Fruit fly (Drosophila melanogaster) whole organism, embryonic: ENCODE measurements around the gene CG12112.

Experiments
- CG10543 ChIP-seq: fragments of 200-800 bp; sonication (Bioruptor generic); optimal IDR thresholded peaks from 3 replicates; lab custom pipeline; 2017; ENCODE audit warnings: missing biosample characterization, mild to moderate bottlenecking, missing genetic modification characterization, moderate library complexity
- CG11247 ChIP-seq: fragments of 200-800 bp; sonication (Bioruptor generic); IDR thresholded peaks from 2 replicates; pipeline ENCODE4 v1.3.6; 2022; ENCODE audit warnings: missing biosample characterization, missing genetic modification characterization
- CG12769 ChIP-seq: fragments of 200-800 bp; sonication (Bioruptor generic); optimal IDR thresholded peaks from 2 replicates; lab custom pipeline; 2019; ENCODE audit warnings: missing biosample characterization, mild to moderate bottlenecking, missing genetic modification characterization, moderate library complexity
- CG13123 ChIP-seq: fragments of 200-800 bp; sonication (Bioruptor generic); optimal IDR thresholded peaks from 2 replicates; lab custom pipeline; 2016; ENCODE audit warnings: missing biosample characterization, missing genetic modification characterization
- CG13287 ChIP-seq: fragments of 200-800 bp; sonication (Bioruptor generic); IDR thresholded peaks from 2 replicates; pipeline ENCODE4 v1.3.6; 2022; ENCODE audit warnings: missing biosample characterization, missing genetic modification characterization; ENCODE audit not compliant: partially characterized antibody
- CG14667 ChIP-seq: fragments of 200-800 bp; sonication (Bioruptor generic); IDR thresholded peaks from 2 replicates; pipeline ENCODE4 v1.3.6; 2022; ENCODE audit warnings: missing biosample characterization, missing genetic modification characterization
- CG1792 ChIP-seq: fragments of 200-800 bp; sonication (Bioruptor generic); optimal IDR thresholded peaks from 2 replicates; lab custom pipeline; 2016; ENCODE audit warnings: missing biosample characterization, missing genetic modification characterization
- CG2116 ChIP-seq: fragments of 200-800 bp; sonication (Bioruptor generic); optimal IDR thresholded peaks from 3 replicates; lab custom pipeline; 2018; ENCODE audit warnings: missing biosample characterization, mild to moderate bottlenecking, missing genetic modification characterization
- CG3065 ChIP-seq: fragments of 200-800 bp; sonication (Bioruptor generic); optimal IDR thresholded peaks from 2 replicates; lab custom pipeline; 2016; ENCODE audit warnings: missing biosample characterization, missing genetic modification characterization
- CG31388 ChIP-seq: fragments of 200-800 bp; sonication (Bioruptor generic); optimal IDR thresholded peaks from 2 replicates; lab custom pipeline; 2016; ENCODE audit warnings: missing biosample characterization, missing genetic modification characterization
- CG3163 ChIP-seq: fragments of 200-800 bp; sonication (Bioruptor generic); optimal IDR thresholded peaks from 3 replicates; lab custom pipeline; 2016; ENCODE audit warnings: missing biosample characterization, missing genetic modification characterization
- CG32532 ChIP-seq: fragments of 200-800 bp; sonication (Bioruptor generic); IDR thresholded peaks from 2 replicates; pipeline ENCODE4 v1.3.6; 2022; ENCODE audit warnings: missing biosample characterization, missing genetic modification characterization
- CG3281 ChIP-seq: fragments of 200-800 bp; sonication (Bioruptor generic); optimal IDR thresholded peaks from 3 replicates; lab custom pipeline; 2017; ENCODE audit warnings: missing biosample characterization, mild to moderate bottlenecking, missing genetic modification characterization
- CG33557 ChIP-seq: fragments of 200-800 bp; sonication (Bioruptor generic); optimal IDR thresholded peaks from 2 replicates; lab custom pipeline; 2019; ENCODE audit warnings: missing biosample characterization, mild to moderate bottlenecking, missing genetic modification characterization, moderate library complexity
- CG4730 ChIP-seq: fragments of 200-800 bp; sonication (Bioruptor generic); IDR thresholded peaks from 2 replicates; pipeline ENCODE4 v1.3.6; 2022; ENCODE audit warnings: missing biosample characterization, missing genetic modification characterization
- CG6765 ChIP-seq: fragments of 200-800 bp; sonication (Bioruptor generic); optimal IDR thresholded peaks from 3 replicates; lab custom pipeline; 2017; ENCODE audit warnings: missing biosample characterization, mild to moderate bottlenecking, missing genetic modification characterization
- CG9609 ChIP-seq: fragments of 200-800 bp; sonication (Bioruptor generic); optimal IDR thresholded peaks from 3 replicates; lab custom pipeline; 2016; ENCODE audit warnings: missing biosample characterization, missing genetic modification characterization
- Chrac-16 ChIP-seq: fragments of 200-800 bp; sonication (Bioruptor generic); optimal IDR thresholded peaks from 3 replicates; lab custom pipeline; 2016; ENCODE audit warnings: missing biosample characterization, missing genetic modification characterization
- CoRest ChIP-seq: fragments of 200-800 bp; sonication (Bioruptor generic); optimal IDR thresholded peaks from 3 replicates; lab custom pipeline; 2018; ENCODE audit warnings: missing biosample characterization, mild to moderate bottlenecking, missing genetic modification characterization, moderate library complexity
- Doc2 ChIP-seq: fragments of 200-800 bp; sonication (Bioruptor generic); IDR thresholded peaks from 2 replicates; pipeline ENCODE4 v1.3.6; 2022; ENCODE audit warnings: missing biosample characterization, missing genetic modification characterization
- Dref ChIP-seq: fragments of 200-800 bp; sonication (Bioruptor generic); IDR thresholded peaks from 2 replicates; pipeline ENCODE4 v1.3.6; 2022; ENCODE audit warnings: missing biosample characterization, missing genetic modification characterization
- Eip74EF ChIP-seq, 2 experiments: fragments of 200-800 bp in 1 of 2; fragments of >200 bp in 1 of 2; sonication (Bioruptor generic) in 1 of 2; optimal IDR thresholded peaks; 2 replicates each; lab custom pipeline; 2017 to 2019; ENCODE audit warnings: missing biosample characterization in 2 of 2, missing genetic modification characterization in 2 of 2, mild to moderate bottlenecking in 1 of 2, moderate library complexity in 1 of 2
- HLH4C ChIP-seq: fragments of 200-800 bp; sonication (Bioruptor generic); IDR thresholded peaks from 3 replicates; pipeline ENCODE4 v1.3.6; 2022; ENCODE audit warnings: missing biosample characterization, missing genetic modification characterization; ENCODE audit not compliant: partially characterized antibody
- Lim3 ChIP-seq: fragments of 200-800 bp; sonication (Bioruptor generic); IDR thresholded peaks from 2 replicates; pipeline ENCODE4 v1.3.6; 2022; ENCODE audit warnings: missing biosample characterization, missing genetic modification characterization
- Mes4 ChIP-seq: fragments of 200-800 bp; sonication (Bioruptor generic); optimal IDR thresholded peaks from 2 replicates; lab custom pipeline; 2016; ENCODE audit warnings: missing biosample characterization, missing genetic modification characterization
- Nf-YC ChIP-seq: fragments of 200-800 bp; optimal IDR thresholded peaks from 3 replicates; lab custom pipeline; 2019; ENCODE audit warnings: missing biosample characterization, mild to moderate bottlenecking, missing genetic modification characterization, moderate library complexity
- PHDP ChIP-seq: fragments of 200-800 bp; sonication (Bioruptor generic); optimal IDR thresholded peaks from 3 replicates; lab custom pipeline; 2018; ENCODE audit warnings: missing biosample characterization, mild to moderate bottlenecking, missing genetic modification characterization, moderate library complexity
- amos ChIP-seq: fragments of 200-800 bp; sonication (Bioruptor generic); IDR thresholded peaks from 2 replicates; pipeline ENCODE4 v1.3.6; 2022; ENCODE audit warnings: missing biosample characterization, missing genetic modification characterization; ENCODE audit not compliant: partially characterized antibody
- ara ChIP-seq: fragments of 200-800 bp; sonication (Bioruptor generic); IDR thresholded peaks from 2 replicates; pipeline ENCODE4 v1.3.6; 2022; ENCODE audit warnings: missing biosample characterization, missing genetic modification characterization
- az2 ChIP-seq: fragments of 200-800 bp; sonication (Bioruptor generic); optimal IDR thresholded peaks from 3 replicates; lab custom pipeline; 2016; ENCODE audit warnings: missing biosample characterization, missing genetic modification characterization
- corto ChIP-seq: fragments of 200-800 bp; sonication (Bioruptor generic); optimal IDR thresholded peaks from 2 replicates; lab custom pipeline; 2016; ENCODE audit warnings: missing biosample characterization, mild to moderate bottlenecking, missing genetic modification characterization, moderate library complexity
- dmrt11E ChIP-seq: fragments of 200-800 bp; sonication (Bioruptor generic); optimal IDR thresholded peaks from 3 replicates; lab custom pipeline; 2018; ENCODE audit warnings: missing biosample characterization, mild to moderate bottlenecking, missing genetic modification characterization, moderate library complexity
- ems ChIP-seq: fragments of 200-800 bp; sonication (Bioruptor generic); optimal IDR thresholded peaks from 3 replicates; lab custom pipeline; 2016; ENCODE audit warnings: missing biosample characterization, missing genetic modification characterization
- fd3F ChIP-seq: fragments of 200-800 bp; sonication (Bioruptor generic); optimal IDR thresholded peaks from 2 replicates; lab custom pipeline; 2018; ENCODE audit warnings: missing biosample characterization, mild to moderate bottlenecking, missing genetic modification characterization, moderate library complexity
- fu2 ChIP-seq: fragments of 200-800 bp; sonication (Bioruptor generic); optimal IDR thresholded peaks from 2 replicates; lab custom pipeline; 2016; ENCODE audit warnings: missing biosample characterization, missing genetic modification characterization
- gsb-n ChIP-seq: fragments of 200-800 bp; sonication (Bioruptor generic); optimal IDR thresholded peaks from 3 replicates; lab custom pipeline; 2018; ENCODE audit warnings: missing biosample characterization, mild to moderate bottlenecking, missing genetic modification characterization
- her ChIP-seq: fragments of 200-800 bp; sonication (Bioruptor generic); optimal IDR thresholded peaks from 2 replicates; lab custom pipeline; 2016; ENCODE audit warnings: missing biosample characterization, missing genetic modification characterization
- jigr1 ChIP-seq: fragments of 200-800 bp; sonication (Bioruptor generic); IDR thresholded peaks from 3 replicates; pipeline ENCODE4 v1.3.6; 2022; ENCODE audit warnings: missing biosample characterization, missing genetic modification characterization
- lilli ChIP-seq: fragments of 200-800 bp; sonication (Bioruptor generic); optimal IDR thresholded peaks from 3 replicates; lab custom pipeline; 2016; ENCODE audit warnings: missing biosample characterization, missing genetic modification characterization
- mld ChIP-seq: fragments of 200-800 bp; sonication (Bioruptor generic); IDR thresholded peaks from 3 replicates; pipeline ENCODE4 v1.3.6; 2022; ENCODE audit warnings: missing biosample characterization, missing genetic modification characterization; ENCODE audit not compliant: partially characterized antibody
- nerfin-1 ChIP-seq: fragments of 200-800 bp; sonication (Bioruptor generic); optimal IDR thresholded peaks from 3 replicates; lab custom pipeline; 2019; ENCODE audit warnings: missing biosample characterization, mild to moderate bottlenecking, missing genetic modification characterization, moderate library complexity
- nom ChIP-seq: fragments of 200-800 bp; sonication (Bioruptor generic); optimal IDR thresholded peaks from 2 replicates; lab custom pipeline; 2017; ENCODE audit warnings: missing biosample characterization, missing genetic modification characterization, mild to moderate bottlenecking, moderate library complexity, missing genetic modification reagents
- otp ChIP-seq: fragments of 200-800 bp; sonication (Bioruptor generic); IDR thresholded peaks from 3 replicates; pipeline ENCODE4, ENCODE4 v1.3.6; 2022; ENCODE audit warnings: missing biosample characterization, missing genetic modification characterization
- pros ChIP-seq: fragments of 200-800 bp; sonication (Bioruptor generic); optimal IDR thresholded peaks from 3 replicates; lab custom pipeline; 2019; ENCODE audit warnings: missing biosample characterization, mild to moderate bottlenecking, missing genetic modification characterization, moderate library complexity
- sim ChIP-seq: fragments of 200-800 bp; sonication (Bioruptor generic); IDR thresholded peaks from 2 replicates; pipeline ENCODE4 v1.3.6; 2022; ENCODE audit warnings: missing biosample characterization, missing genetic modification characterization
- so ChIP-seq: fragments of 200-800 bp; sonication (Bioruptor generic); IDR thresholded peaks from 3 replicates; pipeline ENCODE4 v1.3.6; 2022; ENCODE audit warnings: missing biosample characterization, missing genetic modification characterization
- stwl ChIP-seq: fragments of 200-800 bp; sonication (Bioruptor generic); optimal IDR thresholded peaks from 3 replicates; lab custom pipeline; 2018; ENCODE audit warnings: missing biosample characterization, mild to moderate bottlenecking, missing genetic modification characterization, moderate library complexity
- tna ChIP-seq: fragments of 200-800 bp; sonication (Bioruptor generic); IDR thresholded peaks from 2 replicates; pipeline ENCODE4 v1.3.6; 2022; ENCODE audit warnings: missing biosample characterization, missing genetic modification characterization; ENCODE audit not compliant: partially characterized antibody
- ttk ChIP-seq: fragments of 200-800 bp; sonication (Bioruptor generic); IDR thresholded peaks from 2 replicates; pipeline ENCODE4 v2.1.2; 2022; ENCODE audit warnings: missing biosample characterization, missing genetic modification characterization
- yki ChIP-seq: fragments of >200 bp; optimal IDR thresholded peaks from 3 replicates; lab custom pipeline; 2018
- z ChIP-seq: fragments of 200-800 bp; sonication (Bioruptor generic); IDR thresholded peaks from 3 replicates; pipeline ENCODE4 v1.3.6; 2022; ENCODE audit warnings: missing biosample characterization, missing genetic modification characterization

CG12112 gene

dm6 chrX:8538182-8538581, 21.8 kb downstream of the CG12112 start (continued):
- TF ChIP-seq CG2116 = peak; percentile 2
- TF ChIP-seq CG12769 (tag; lab: Kevin White, UChicago) = peak; percentile 74
- TF ChIP-seq CG13123 (GFP tag; lab: Kevin White, UChicago) = no peak
- no peak for TF ChIP-seq CG3065 (GFP tag; lab: Kevin White, UChicago)
- TF ChIP-seq CG9609 (GFP tag; lab: Kevin White, UChicago) = peak; percentile 16
- TF ChIP-seq so (GFP tag; lab: Robert Waterston, UW) = peak; percentile 75; the same call in 1 of the 3 replicates
- peak; percentile 63 for TF ChIP-seq ara (GFP tag; lab: Robert Waterston, UW)
- no peak for TF ChIP-seq Lim3
- TF ChIP-seq dmrt11E (tag; lab: Kevin White, UChicago) = peak; percentile 64
- TF ChIP-seq pros (GFP tag; lab: Kevin White, UChicago) = no peak
- no peak for TF ChIP-seq corto (GFP tag; lab: Kevin White, UChicago)
- TF ChIP-seq nom (GFP tag; lab: Kevin White, UChicago) = no peak
- TF ChIP-seq CG4730 (GFP tag; lab: Robert Waterston, UW) = peak; percentile 50; the same call in 1 of the 2 replicates
- peak; percentile 41 for TF ChIP-seq Chrac-16 (GFP tag; lab: Kevin White, UChicago)
- no peak for TF ChIP-seq CG31388
- no peak for TF ChIP-seq z (GFP tag; lab: Robert Waterston, UW)
- TF ChIP-seq CG3281 (GFP tag; lab: Kevin White, UChicago) = peak; percentile 53
- TF ChIP-seq Eip74EF (GFP tag; optimal IDR thresholded peaks at IDR 0.05; lab: Kevin White, UChicago) = peak in 1 of 2 experiments; percentile 68
- no peak for TF ChIP-seq CG14667 (GFP tag; lab: Robert Waterston, UW)
- TF ChIP-seq CG3163 (GFP tag; lab: Kevin White, UChicago) = no peak
- TF ChIP-seq her (GFP tag; lab: Kevin White, UChicago) = peak; percentile 35
- peak; percentile 32 for TF ChIP-seq fd3F (GFP tag; lab: Kevin White, UChicago)
- peak; percentile 63 for TF ChIP-seq CoRest (tag; lab: Kevin White, UChicago)
- TF ChIP-seq CG6765 = peak; percentile 45
- TF ChIP-seq lilli (GFP tag; lab: Kevin White, UChicago) = peak; percentile 60
- TF ChIP-seq CG33557 (GFP tag; lab: Kevin White, UChicago) = peak; percentile 2
- no peak for TF ChIP-seq HLH4C
- TF ChIP-seq jigr1 = no peak
- TF ChIP-seq stwl (tag; lab: Kevin White, UChicago) = no peak
- no peak for TF ChIP-seq Dref (GFP tag; lab: Robert Waterston, UW)
- no peak for TF ChIP-seq fu2 (GFP tag; lab: Kevin White, UChicago)
- TF ChIP-seq Doc2 = no peak
- peak; percentile 5 for TF ChIP-seq Nf-YC (tag; lab: Kevin White, UChicago)
- TF ChIP-seq sim = no peak
- TF ChIP-seq PHDP (tag; lab: Kevin White, UChicago) = peak; percentile 68
- TF ChIP-seq CG1792 = no peak
- peak; percentile 45; the same call in 1 of the 2 replicates for TF ChIP-seq CG11247 (GFP tag; lab: Robert Waterston, UW)
- 0 out of 3 replicates have a peak, but pooled peaks have one; percentile 47 for TF ChIP-seq otp (GFP tag; lab: Robert Waterston, UW)
- TF ChIP-seq mld (GFP tag; lab: Robert Waterston, UW) = no peak
- peak; percentile 32 for TF ChIP-seq nerfin-1 (tag; lab: Kevin White, UChicago)
- TF ChIP-seq az2 (GFP tag; lab: Kevin White, UChicago) = peak; percentile 67
- TF ChIP-seq gsb-n (tag; lab: Kevin White, UChicago) = peak; percentile 24
- TF ChIP-seq tna (GFP tag; lab: Robert Waterston, UW) = no peak
- TF ChIP-seq CG10543 = no peak
- peak; percentile 12 for TF ChIP-seq Mes4 (GFP tag; lab: Kevin White, UChicago)
- TF ChIP-seq amos = no peak
- TF ChIP-seq CG32532 (GFP tag; lab: Robert Waterston, UW) = peak; percentile 68
- TF ChIP-seq yki (lab: Kevin White, UChicago) = no peak
- TF ChIP-seq ttk = no peak
- TF ChIP-seq ems (GFP tag; lab: Kevin White, UChicago) = peak; percentile 23
- no peak for TF ChIP-seq CG13287 (GFP tag; lab: Robert Waterston, UW)
